Worm (Caenorhabditis elegans): Measurements from ENCODE around the gene F18G5.6.

DNA sequence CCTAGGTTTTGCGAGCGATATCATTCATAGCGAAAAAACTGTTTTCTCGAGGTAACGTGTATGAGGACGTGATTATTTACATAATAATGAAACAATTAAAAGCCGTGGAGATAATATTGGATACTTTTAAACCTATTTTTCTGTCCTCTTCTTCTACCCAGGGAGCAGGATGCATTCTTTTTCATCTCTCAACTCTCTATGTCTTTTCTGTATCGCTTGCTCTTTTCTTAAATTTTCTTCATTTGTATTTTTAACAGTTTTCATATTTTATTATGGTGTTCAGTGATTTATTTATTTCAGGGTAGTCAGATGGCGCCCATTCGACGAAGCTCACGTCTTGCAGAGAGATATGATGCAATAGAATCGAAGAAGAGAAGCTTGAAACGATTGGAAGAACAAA is 14.5 kb upstream of the F18G5.6 start, which contains the start of gene B0416.4:
- TF ChIP-seq F13C5.2 (tag; optimal IDR thresholded peaks at IDR 0.05) (no peak), ama-1 (optimal IDR thresholded peaks at IDR 0.05) (no peak), tra-4 (tag; optimal IDR thresholded peaks at IDR 0.05) (no peak), flt-1 (GFP tag; IDR thresholded peaks at IDR 0.05) (no peak), ceh-36 (tag; optimal IDR thresholded peaks at IDR 0.05) (no peak)

Measured in whole organism, early embryonic.